Worm (Caenorhabditis elegans) whole organism, L3 larva: ENCODE measurements around the gene hmp-1.

Experiments used
- ZK546.5 ChIP-seq: sonication (generic microtip); optimal IDR thresholded peaks from 2 replicates; lab custom pipeline; 2017; ENCODE audit warnings: missing biosample characterization, missing genetic modification characterization
- fkh-10 ChIP-seq: sonication (generic microtip); optimal IDR thresholded peaks from 2 replicates; lab custom pipeline; 2017; ENCODE audit warnings: missing biosample characterization, missing genetic modification reagents, missing genetic modification characterization
- lsy-12 ChIP-seq: sonication (generic microtip); optimal IDR thresholded peaks from 2 replicates; lab custom pipeline; 2016; ENCODE audit warnings: mild to moderate bottlenecking, missing genetic modification characterization, missing compliant biosample characterization
- nhr-11 ChIP-seq: fragments of 150-350 bp; optimal IDR thresholded peaks from 2 replicates; lab custom pipeline; 2014; ENCODE audit warnings: missing biosample characterization, missing genetic modification characterization
- nhr-23 ChIP-seq: fragments of 150-350 bp; optimal IDR thresholded peaks from 2 replicates; lab custom pipeline; 2014; ENCODE audit warnings: missing biosample characterization, missing genetic modification reagents, missing genetic modification characterization
- nhr-28 ChIP-seq: fragments of 150-350 bp; optimal IDR thresholded peaks from 2 replicates; lab custom pipeline; 2014; ENCODE audit warnings: missing biosample characterization, missing genetic modification characterization
- nhr-67 ChIP-seq: fragments of 150-350 bp; optimal IDR thresholded peaks from 2 replicates; lab custom pipeline; 2014; ENCODE audit warnings: missing biosample characterization, missing genetic modification characterization
- pha-4 ChIP-seq: fragments of 150-350 bp; optimal IDR thresholded peaks from 2 replicates; lab custom pipeline; 2014; ENCODE audit warnings: missing biosample characterization, missing genetic modification reagents, missing genetic modification characterization
- pqm-1 ChIP-seq: fragments of 150-350 bp; optimal IDR thresholded peaks from 2 replicates; lab custom pipeline; 2017; ENCODE audit warnings: missing biosample characterization, missing genetic modification characterization, inconsistent platforms
- skn-1 ChIP-seq: fragments of 150-350 bp; optimal IDR thresholded peaks from 2 replicates; lab custom pipeline; 2014; ENCODE audit warnings: missing biosample characterization, missing genetic modification characterization
- unc-62 ChIP-seq: fragments of 150-350 bp; sonication (generic microtip); optimal IDR thresholded peaks from 4 replicates; lab custom pipeline; 2014; ENCODE audit warnings: missing biosample characterization, missing genetic modification reagents, missing genetic modification characterization
- zag-1 ChIP-seq: fragments of 150-350 bp; optimal IDR thresholded peaks from 2 replicates; lab custom pipeline; 2014; ENCODE audit warnings: missing biosample characterization, missing genetic modification characterization
- ztf-11 ChIP-seq: fragments of 150-350 bp; optimal IDR thresholded peaks from 2 replicates; lab custom pipeline; 2014; ENCODE audit warnings: missing biosample characterization, missing genetic modification characterization

ce11 chrV:11802508-11802907 is 43.2 kb upstream of the hmp-1 start:
- no peak for TF ChIP-seq pha-4 (tag; lab: Kevin White, UChicago)
- TF ChIP-seq unc-62 (GFP tag; lab: Kevin White, UChicago): peak; percentile 23
- TF ChIP-seq nhr-28 (tag; lab: Kevin White, UChicago): no peak
- TF ChIP-seq nhr-23: peak; percentile 98
- no peak for TF ChIP-seq nhr-11 (tag; lab: Kevin White, UChicago)
- no peak for TF ChIP-seq ztf-11 (tag; lab: Kevin White, UChicago)
- no peak for TF ChIP-seq fkh-10 (GFP tag; lab: Kevin White, UChicago)
- no peak for TF ChIP-seq zag-1 (tag; lab: Kevin White, UChicago)
- TF ChIP-seq skn-1 (tag; lab: Kevin White, UChicago): no peak
- TF ChIP-seq nhr-67 (tag; lab: Kevin White, UChicago): no peak
- TF ChIP-seq lsy-12 (tag; lab: Kevin White, UChicago): peak; percentile 65
- TF ChIP-seq pqm-1 (tag; lab: Kevin White, UChicago): no peak
- TF ChIP-seq ZK546.5 (tag; lab: Kevin White, UChicago): no peak
